Fruit fly (Drosophila melanogaster) whole organism, pupa: ENCODE data around the gene CG14395.

ENCODE experiments used
- CG10348 ChIP-seq: fragments of 200-800 bp; sonication (Bioruptor generic); IDR thresholded peaks from 2 replicates; pipeline ENCODE4 v1.3.6; 2022; ENCODE audit warnings: missing biosample characterization, missing genetic modification characterization
- CG12605 ChIP-seq: fragments of 200-800 bp; sonication (Bioruptor generic); IDR thresholded peaks from 2 replicates; pipeline ENCODE4 v1.3.6; 2022; ENCODE audit warnings: missing biosample characterization, missing genetic modification characterization
- CG13204 ChIP-seq: fragments of 200-800 bp; sonication (Bioruptor generic); optimal IDR thresholded peaks from 2 replicates; lab custom pipeline; 2018; ENCODE audit warnings: missing biosample characterization, mild to moderate bottlenecking, missing genetic modification characterization, moderate library complexity
- CG14655 ChIP-seq: fragments of 200-800 bp; sonication (Bioruptor generic); optimal IDR thresholded peaks from 3 replicates; lab custom pipeline; 2017; ENCODE audit warnings: mild to moderate bottlenecking, missing biosample characterization, missing genetic modification reagents, missing genetic modification characterization
- CG15710 ChIP-seq: fragments of 200-800 bp; sonication (Bioruptor generic); optimal IDR thresholded peaks from 2 replicates; lab custom pipeline; 2018; ENCODE audit warnings: missing biosample characterization, mild to moderate bottlenecking, missing genetic modification characterization, moderate library complexity
- CG17806 ChIP-seq: fragments of 200-800 bp; sonication (Bioruptor generic); optimal IDR thresholded peaks from 2 replicates; lab custom pipeline; 2018; ENCODE audit warnings: missing biosample characterization, mild to moderate bottlenecking, missing genetic modification characterization, moderate library complexity
- CG32121 ChIP-seq: fragments of 200-800 bp; sonication (Bioruptor generic); IDR thresholded peaks from 2 replicates; pipeline ENCODE4 v1.3.6; 2022; ENCODE audit warnings: missing biosample characterization, missing genetic modification characterization
- CG9948 ChIP-seq: fragments of 200-800 bp; sonication (Bioruptor generic); optimal IDR thresholded peaks from 2 replicates; lab custom pipeline; 2018; ENCODE audit warnings: missing biosample characterization, mild to moderate bottlenecking, missing genetic modification characterization, moderate library complexity
- D1 ChIP-seq: fragments of 200-800 bp; sonication (Bioruptor generic); optimal IDR thresholded peaks from 2 replicates; lab custom pipeline; 2018; ENCODE audit warnings: missing biosample characterization, mild to moderate bottlenecking, missing genetic modification characterization, moderate library complexity
- Ets98B ChIP-seq: fragments of 200-800 bp; sonication (Bioruptor generic); IDR thresholded peaks from 2 replicates; pipeline ENCODE4 v1.3.6; 2022; ENCODE audit warnings: missing biosample characterization, missing genetic modification characterization
- Pif1B ChIP-seq: fragments of 200-800 bp; sonication (Bioruptor generic); optimal IDR thresholded peaks from 3 replicates; lab custom pipeline; 2016; ENCODE audit warnings: missing biosample characterization, missing genetic modification characterization
- Snoo ChIP-seq: fragments of 200-800 bp; sonication (Bioruptor generic); optimal IDR thresholded peaks from 3 replicates; lab custom pipeline; 2017; ENCODE audit warnings: missing biosample characterization, mild to moderate bottlenecking, missing genetic modification characterization, inconsistent platforms

- TF ChIP-seq CG12605: no peak
- no peak for TF ChIP-seq CG17806 (tag; lab: Kevin White, UChicago)
- no peak for TF ChIP-seq CG15710 (tag; lab: Kevin White, UChicago)
- no peak for TF ChIP-seq CG10348 (GFP tag; lab: Robert Waterston, UW)
- no peak for TF ChIP-seq D1 (tag; lab: Kevin White, UChicago)
- TF ChIP-seq CG14655 (GFP tag; lab: Kevin White, UChicago): no peak
- TF ChIP-seq Snoo (tag; lab: Kevin White, UChicago): no peak
- no peak for TF ChIP-seq CG13204 (GFP tag; lab: Kevin White, UChicago)
- no peak for TF ChIP-seq Ets98B (GFP tag; lab: Robert Waterston, UW)
- TF ChIP-seq Pif1B (GFP tag; lab: Kevin White, UChicago): no peak
- TF ChIP-seq CG9948 (tag; lab: Kevin White, UChicago): no peak
- no peak for TF ChIP-seq CG32121 (GFP tag; lab: Robert Waterston, UW)
Observed at dm6 chr3R:12681275-12681674, 18.6 kb downstream of the CG14395 start, which contains the start of gene Cyp313a4.
